Worm (Caenorhabditis elegans): ENCODE measurements around the gene dpy-20.

Gene dpy-20

DNA sequence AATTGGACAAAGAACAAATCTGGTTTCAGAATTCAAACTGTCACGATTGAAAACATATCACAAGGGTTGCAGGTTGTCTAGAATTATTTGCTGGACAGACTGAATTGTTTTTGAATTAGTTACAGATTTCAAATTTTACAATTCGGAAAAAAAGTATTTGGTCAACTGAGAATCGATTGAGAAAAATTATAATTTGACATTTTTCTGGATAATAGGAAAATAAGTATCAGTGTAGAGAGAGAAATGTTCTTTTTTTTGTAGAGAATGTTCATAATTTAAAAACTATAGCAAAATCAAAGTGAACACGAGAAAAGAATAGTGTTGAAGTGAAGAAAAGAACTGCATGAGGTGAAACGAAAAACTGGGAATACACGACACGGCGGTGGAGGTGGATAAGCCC, at the start of gene dpy-20:
dpy-20 (minus strand) TSS at position 101 of the 400 bp plus-strand sequence.
- no peak for TF ChIP-seq unc-62 (GFP tag; optimal IDR thresholded peaks at IDR 0.05)

DNA sequence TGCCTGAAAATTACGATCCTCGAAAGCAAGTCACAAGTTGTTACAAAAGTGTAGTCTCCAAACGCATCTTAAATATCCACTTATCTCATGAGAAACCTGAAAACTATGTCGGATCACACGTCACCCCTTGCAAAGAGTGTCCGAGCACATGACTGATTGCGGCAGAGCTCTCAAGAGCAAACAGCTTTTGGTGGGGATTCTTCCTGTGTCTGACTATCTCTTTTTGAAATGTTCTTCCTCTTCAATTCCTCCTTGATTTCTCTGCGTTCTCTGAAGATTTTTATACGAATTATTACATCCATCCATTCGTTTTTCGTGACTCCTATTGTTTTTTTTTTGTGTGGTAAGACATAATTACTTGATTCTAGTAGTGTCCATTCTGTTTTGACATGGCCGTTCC, 48.2 kb upstream of the dpy-20 start, which contains the start of gene T12A7.6:
T12A7.6 (plus strand) TSS at position 369 of the 400 bp plus-strand sequence.
- no peak for TF ChIP-seq unc-62 (GFP tag; optimal IDR thresholded peaks at IDR 0.05)

DNA sequence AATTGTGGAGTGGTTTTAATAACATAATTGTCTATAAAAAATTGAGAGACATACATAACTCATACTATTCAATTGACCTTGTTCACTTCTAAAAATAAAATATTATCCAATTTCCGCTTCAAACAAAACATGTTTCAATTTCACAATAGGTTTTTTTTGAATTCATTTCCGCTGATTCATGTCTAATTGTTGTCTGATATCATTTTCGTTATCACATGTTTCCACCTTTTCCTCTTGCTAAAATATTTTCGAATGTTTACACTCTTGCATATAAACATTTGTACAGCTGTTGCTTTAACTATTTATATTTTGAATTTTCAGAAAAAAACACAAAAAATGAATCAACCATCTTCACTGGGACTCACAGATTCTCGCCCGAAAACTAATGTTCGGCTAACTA, 44.7 kb upstream of the dpy-20 start, which contains the start of gene gem-4:
gem-4 (plus strand) TSS at position 301 of the 400 bp plus-strand sequence.
- no peak for TF ChIP-seq unc-62 (GFP tag; optimal IDR thresholded peaks at IDR 0.05)

DNA sequence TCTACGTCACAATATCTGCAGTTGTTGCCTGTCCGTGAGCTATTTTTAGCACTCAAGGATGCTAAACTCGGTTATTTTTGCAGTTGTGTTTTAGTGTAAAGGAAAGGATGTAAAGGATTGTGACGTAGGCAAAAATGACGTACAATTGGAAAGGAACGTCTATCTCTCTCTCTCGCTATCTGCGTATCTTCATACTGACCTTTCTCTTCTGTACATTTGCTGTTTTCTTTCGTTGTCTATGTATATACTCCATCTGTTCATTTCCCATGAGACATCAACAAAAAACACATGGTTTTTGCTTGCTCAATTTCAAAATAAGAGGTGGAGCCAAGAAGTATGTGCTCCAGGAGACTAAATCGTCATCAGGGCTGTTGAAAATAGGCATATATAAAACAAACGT, 43.6 kb upstream of the dpy-20 start:
- TF ChIP-seq unc-62 (GFP tag; optimal IDR thresholded peaks at IDR 0.05), result no peak

DNA sequence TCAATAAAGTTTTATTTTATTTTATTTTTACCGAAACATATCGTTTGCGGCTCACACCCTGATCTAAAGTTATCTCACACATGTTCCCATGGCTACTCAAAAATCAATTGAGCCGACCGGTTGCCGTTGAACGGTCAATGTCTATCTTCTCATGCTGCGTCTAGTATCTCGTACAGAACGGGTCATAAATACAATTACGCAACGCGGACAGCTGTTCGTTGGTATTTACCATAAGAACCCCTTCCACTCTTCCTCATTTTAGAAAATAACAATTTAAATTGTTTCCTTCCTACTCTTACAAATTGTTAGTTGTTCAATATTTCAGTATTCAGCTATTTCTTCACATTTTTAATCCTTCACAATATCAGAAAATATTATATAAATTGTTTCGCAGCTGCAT, 43.2 kb upstream of the dpy-20 start:
- no peak for TF ChIP-seq unc-62 (GFP tag; optimal IDR thresholded peaks at IDR 0.05)

DNA sequence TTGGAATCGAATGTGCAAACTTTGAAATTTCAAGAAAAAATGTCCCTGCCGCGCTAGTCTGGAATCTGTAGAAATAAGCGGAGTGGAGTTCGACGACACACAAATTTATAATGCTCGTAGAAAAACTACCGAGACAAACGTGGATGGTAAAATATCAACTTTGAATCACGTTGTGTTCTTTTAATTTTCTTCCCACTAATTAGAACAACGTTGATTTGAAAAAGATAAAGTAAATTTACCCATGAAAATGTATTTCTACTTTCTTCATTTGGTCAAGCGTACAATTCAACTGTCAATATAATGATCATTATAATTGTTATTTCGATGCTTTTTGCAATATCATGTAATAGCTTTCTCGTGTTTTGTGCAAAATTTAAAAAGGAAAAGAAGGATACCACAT, 41.8 kb upstream of the dpy-20 start, which contains the start of gene K01A6.5:
K01A6.5 (plus strand) TSS at position 301 of the 400 bp plus-strand sequence.
- TF ChIP-seq unc-62 (GFP tag; optimal IDR thresholded peaks at IDR 0.05), result no peak

DNA sequence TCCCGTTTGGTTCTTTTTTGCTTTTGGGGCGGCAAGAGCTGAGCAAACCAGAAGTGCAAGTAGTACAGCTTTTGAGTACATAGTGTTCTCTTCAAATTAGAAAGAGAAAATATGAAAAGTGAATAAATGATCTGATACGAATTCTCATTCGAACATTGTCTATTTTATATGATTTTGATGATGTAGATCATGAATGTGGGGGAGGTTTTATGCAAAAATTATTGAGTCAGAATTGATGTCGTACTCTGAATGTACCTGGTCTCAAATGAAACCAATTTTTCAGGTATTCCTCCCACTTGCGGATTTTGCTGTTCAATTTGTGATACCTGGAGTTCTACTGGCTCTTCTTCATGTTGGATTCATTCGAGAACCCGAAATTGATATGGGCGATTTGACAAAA, 39.6 kb upstream of the dpy-20 start, which contains the start of gene K01A6.4:
K01A6.4 (minus strand) TSS at position 101 of the 400 bp plus-strand sequence.
- no peak for TF ChIP-seq unc-62 (GFP tag; optimal IDR thresholded peaks at IDR 0.05)

DNA sequence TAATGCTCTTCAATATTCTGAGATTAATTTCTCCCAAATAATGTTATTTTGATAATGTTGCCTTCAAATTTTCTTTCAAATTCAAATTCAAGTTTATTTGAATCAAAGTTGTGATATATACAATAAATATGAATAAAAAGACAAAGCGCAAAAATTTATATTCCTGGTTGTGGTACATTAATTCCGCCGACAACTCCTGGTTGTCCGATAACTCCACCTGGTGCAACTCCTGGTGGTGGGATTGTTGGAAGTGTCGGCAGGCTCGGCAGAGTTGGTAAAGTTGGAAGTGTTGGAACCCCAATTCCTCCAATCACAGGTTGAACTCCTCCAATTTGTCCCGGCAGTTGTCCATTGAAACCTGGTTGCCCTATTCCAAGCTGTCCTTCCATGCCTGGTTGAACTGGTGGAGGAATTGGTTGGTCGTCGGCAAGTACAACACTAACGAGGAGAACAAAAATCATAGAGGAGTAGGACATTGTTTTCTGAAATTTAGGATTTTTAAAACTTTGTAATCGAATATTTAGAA, 37.5 kb upstream of the dpy-20 start, which contains the start of gene K01A6.7:
K01A6.7 (minus strand) TSS at position 476 of the 526 bp plus-strand sequence.
- no peak for TF ChIP-seq unc-62 (GFP tag; optimal IDR thresholded peaks at IDR 0.05)

DNA sequence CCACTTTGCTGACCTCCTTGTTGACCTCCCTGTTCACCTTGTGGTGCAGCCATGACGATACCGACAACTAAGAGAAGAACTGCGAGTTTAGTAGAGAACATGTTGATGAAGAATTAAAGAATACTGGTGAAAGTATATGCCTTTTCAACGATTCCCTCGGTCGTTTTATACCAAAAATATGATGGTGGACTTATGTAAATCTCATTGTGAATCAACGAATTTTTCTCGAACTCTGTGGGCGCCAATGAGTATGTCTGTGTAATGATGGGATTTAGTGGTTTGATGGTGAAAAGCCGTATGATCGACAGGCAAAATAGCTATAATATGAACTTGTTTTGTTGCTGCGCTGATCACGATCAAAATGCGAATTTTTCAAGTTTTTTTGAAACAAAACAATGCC, 36.6 kb upstream of the dpy-20 start, which contains the start of gene K01A6.8:
K01A6.8 (minus strand) TSS at position 101 of the 400 bp plus-strand sequence.
- TF ChIP-seq unc-62 (GFP tag; optimal IDR thresholded peaks at IDR 0.05), result no peak

DNA sequence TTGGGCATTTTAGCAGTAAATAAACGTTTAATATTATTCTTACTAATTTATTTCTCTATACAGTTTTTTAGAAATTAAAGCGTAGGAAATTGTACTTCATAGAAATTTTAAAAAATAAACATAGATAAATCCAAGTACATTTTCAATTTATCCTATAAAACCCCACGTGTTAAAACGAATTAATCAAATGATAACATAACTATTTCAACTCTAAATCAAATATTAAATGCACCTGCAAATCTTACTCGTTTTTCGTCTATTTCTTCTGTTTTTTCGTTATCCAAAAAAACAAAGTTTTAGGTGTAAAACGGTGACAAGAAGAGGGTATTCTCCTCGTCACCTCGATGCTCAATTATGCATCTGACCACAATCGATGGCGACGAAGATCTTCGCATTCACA, 34.4 kb upstream of the dpy-20 start, which contains the start of gene K01A6.6:
K01A6.6 (plus strand) TSS at position 301 of the 400 bp plus-strand sequence.
- no peak for TF ChIP-seq unc-62 (GFP tag; optimal IDR thresholded peaks at IDR 0.05)

DNA sequence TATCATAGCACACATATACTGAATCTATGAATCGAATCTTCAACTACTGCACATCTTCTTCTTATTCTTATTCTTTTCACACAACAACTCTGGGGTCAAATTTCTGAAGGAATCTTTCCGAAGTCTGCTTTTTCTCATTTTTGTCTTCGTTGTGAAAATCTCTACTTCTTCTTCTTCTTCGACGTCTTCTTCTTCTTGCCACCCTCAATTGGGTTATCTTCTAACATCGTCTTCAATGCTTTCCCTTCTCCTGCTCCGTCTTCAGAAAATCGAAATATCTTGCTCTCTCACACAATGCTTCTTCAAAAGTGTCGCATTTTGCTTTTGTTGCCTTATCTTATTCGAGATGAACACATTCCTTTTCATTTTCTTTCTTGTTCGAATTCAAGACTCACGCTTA, 22.6 kb upstream of the dpy-20 start:
- no peak for TF ChIP-seq unc-62 (GFP tag; optimal IDR thresholded peaks at IDR 0.05)

DNA sequence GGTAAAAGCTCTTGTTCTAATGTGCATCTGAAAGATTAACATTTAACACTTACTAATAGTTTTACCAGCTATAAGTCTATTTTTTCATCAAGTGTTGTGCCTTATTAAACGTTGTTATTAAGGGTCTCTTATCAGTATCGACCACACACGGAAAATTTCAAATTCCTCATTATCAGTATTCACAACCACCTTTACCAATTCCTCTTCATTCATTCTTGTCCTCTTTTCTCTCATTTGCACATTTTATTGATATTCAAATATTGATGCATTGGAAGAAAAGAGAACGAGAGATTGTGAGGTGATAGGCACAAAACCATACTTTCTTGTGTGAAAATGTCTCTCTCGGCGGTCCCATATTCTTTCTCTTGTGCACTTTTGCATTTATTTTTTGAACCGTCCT, 21.2 kb upstream of the dpy-20 start:
- TF ChIP-seq unc-62 (GFP tag; optimal IDR thresholded peaks at IDR 0.05), result no peak

DNA sequence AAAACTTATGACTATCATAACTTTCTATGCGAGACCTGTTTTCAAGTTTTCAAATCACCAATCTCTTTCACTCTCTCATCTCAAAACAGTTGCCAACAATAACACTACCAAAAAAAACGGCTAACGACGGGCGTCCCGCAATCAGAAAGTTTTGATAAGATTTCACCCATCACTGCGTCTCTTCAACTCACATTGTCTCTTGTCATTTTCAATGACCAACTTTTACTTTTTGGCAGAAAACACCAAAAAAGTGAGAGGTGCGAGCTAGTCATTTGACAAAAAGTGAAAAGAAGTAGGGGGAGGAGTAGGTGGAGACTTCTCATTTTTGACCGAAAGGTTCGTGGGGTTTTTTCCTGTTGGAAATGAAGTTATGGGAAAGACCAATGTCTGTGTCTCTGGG, 18.0 kb upstream of the dpy-20 start:
- TF ChIP-seq unc-62 (GFP tag; optimal IDR thresholded peaks at IDR 0.05), result no peak

DNA sequence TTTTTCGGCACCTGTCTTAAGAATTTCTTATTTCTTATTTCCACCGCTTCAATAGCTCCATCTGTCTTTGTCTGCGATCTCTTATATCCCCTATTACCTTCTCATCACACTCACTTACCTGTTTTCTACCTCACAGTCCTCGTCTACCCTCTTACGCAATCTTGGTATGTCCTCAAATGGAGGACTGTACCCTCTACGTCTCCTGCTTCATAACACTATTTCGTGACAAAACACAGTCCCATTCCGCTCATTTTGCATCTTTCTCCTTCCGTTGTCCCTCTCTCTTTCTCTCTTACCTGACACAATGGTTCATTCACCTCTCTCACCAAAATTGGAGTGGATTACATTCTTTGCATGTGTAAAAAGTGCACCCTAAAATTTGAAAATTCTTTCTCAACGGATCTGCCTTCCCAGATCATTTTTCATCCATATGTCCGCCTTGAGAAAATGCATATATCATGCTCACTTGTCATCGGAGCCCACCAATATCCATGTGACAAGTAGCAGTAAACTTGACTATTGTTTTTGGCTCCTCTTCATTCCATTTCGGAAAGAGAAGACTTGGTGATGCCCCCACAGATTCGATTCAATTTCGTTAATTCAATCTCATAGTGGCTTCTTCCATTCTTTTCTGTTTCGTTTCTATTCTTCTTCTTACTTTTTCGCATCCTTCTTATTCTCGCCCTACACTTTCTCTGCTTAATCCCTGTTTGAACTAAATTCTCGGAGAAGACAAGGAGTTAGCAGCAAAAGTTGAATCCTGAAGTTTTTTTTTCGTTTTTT, 16.6 kb upstream of the dpy-20 start:
- no peak for TF ChIP-seq unc-62 (GFP tag; optimal IDR thresholded peaks at IDR 0.05)

DNA sequence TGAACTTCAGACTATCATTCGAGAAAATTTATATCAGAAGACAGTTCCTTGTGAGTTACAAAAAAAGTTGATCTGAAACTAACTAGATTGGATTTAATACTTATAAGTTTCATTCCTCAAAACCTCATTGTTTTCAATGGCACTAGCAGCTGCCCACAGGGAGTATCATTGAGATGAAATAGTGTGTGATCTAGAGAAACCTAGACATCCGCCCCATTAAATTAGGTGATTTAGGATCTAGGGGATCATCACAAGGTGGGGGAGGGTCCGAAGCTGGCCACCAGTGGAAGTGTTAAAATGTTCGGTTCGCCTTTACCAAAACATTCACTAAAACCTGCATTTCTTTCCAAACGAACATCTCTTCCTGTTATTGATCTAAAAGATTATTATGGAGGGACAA, 15.8 kb upstream of the dpy-20 start:
- no peak for TF ChIP-seq unc-62 (GFP tag; optimal IDR thresholded peaks at IDR 0.05)

DNA sequence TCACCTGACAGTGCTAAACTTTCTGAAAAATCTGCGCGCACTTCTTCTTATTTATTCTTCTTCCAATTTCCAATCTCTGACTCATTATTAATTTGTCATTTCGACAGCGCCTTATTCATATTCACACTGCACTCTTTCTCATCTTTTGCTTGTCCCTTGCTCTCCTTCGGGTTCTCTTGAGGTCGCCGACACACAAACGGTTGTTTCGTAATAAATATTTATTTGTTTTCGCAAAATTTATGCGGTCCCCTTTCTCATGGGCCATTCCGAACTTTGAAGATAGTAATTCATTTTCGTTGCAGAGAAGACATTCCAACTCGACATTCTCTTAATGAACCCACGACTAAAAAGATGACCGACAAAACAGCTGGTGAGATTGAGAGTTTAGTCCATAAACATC, 14.1 kb upstream of the dpy-20 start, which contains the start of gene magi-1:
magi-1 (plus strand) TSS at position 301 of the 400 bp plus-strand sequence.
- no peak for TF ChIP-seq unc-62 (GFP tag; optimal IDR thresholded peaks at IDR 0.05)

DNA sequence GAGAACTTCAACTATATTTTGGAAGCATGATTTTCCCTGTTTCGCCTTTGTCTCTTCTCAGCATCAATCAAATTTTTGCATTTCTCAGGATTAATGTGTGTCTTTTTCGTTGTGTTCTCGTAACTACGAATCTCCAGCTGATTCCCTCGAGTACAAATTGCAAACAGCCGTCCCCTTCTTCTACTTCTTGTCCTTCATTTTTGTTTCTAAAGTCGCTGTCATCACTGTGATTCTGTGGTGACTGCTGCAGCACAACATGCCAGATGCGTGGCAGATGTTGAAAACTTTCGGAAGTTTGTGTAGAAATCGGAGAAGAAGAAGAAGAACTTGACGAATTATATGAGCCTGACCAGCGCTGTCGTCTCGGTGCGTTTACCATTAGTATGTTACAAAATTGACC, 12.6 kb upstream of the dpy-20 start:
- TF ChIP-seq unc-62 (GFP tag; optimal IDR thresholded peaks at IDR 0.05), result no peak

Measured in whole organism, dauer.